Fruit fly (Drosophila melanogaster): ENCODE measurements around the gene AP-1mu.

dm6 chr3R:9570657-9571056 lies 11.3 kb upstream of the AP-1mu start:
- TF ChIP-seq CG6808 (GFP tag; optimal IDR thresholded peaks at IDR 0.05) = no peak
- TF ChIP-seq pdm3 (GFP tag; optimal IDR thresholded peaks at IDR 0.05) = no peak
- TF ChIP-seq CG10631 (GFP tag; optimal IDR thresholded peaks at IDR 0.05) = no peak
- TF ChIP-seq CG6792 (GFP tag; optimal IDR thresholded peaks at IDR 0.05) = no peak
- TF ChIP-seq CG3032 (tag; optimal IDR thresholded peaks at IDR 0.05) = no peak
- no peak for TF ChIP-seq CG8632 (GFP tag; optimal IDR thresholded peaks at IDR 0.05)
- no peak for TF ChIP-seq OdsH (GFP tag; optimal IDR thresholded peaks at IDR 0.05)
- no peak for TF ChIP-seq CG9139 (GFP tag; optimal IDR thresholded peaks at IDR 0.05)
- no peak for TF ChIP-seq Gug (GFP tag; IDR thresholded peaks at IDR 0.05)
- TF ChIP-seq fkh (GFP tag; optimal IDR thresholded peaks at IDR 0.05) = no peak
- TF ChIP-seq CG11762 (GFP tag; optimal IDR thresholded peaks at IDR 0.05; ENCODE audit: insufficient read depth) = no peak
